Worm (Caenorhabditis elegans) whole organism, L3 larva: ENCODE measurements around the gene srx-64.

Experiments
- aly-2 ChIP-seq: fragments of 150-350 bp; optimal IDR thresholded peaks from 2 replicates; lab custom pipeline; 2014; ENCODE audit warnings: missing biosample characterization, missing genetic modification characterization
- ama-1 ChIP-seq: fragments of 150-350 bp; optimal IDR thresholded peaks from 2 replicates; lab custom pipeline; 2018
- elt-1 ChIP-seq: fragments of 150-350 bp; optimal IDR thresholded peaks from 2 replicates; lab custom pipeline; 2014; ENCODE audit warnings: missing biosample characterization, missing genetic modification characterization
- elt-3 ChIP-seq, 3 experiments: fragments of 150-350 bp in 1 of 3; sonication (generic microtip) in 2 of 3; optimal IDR thresholded peaks; 2 replicates in 2 of 3; 4 replicates in 1 of 3; lab custom pipeline; 2014 to 2017; ENCODE audit warnings: missing biosample characterization in 3 of 3, missing genetic modification characterization in 3 of 3
- nhr-12 ChIP-seq: fragments of 150-350 bp; optimal IDR thresholded peaks from 2 replicates; lab custom pipeline; 2014; ENCODE audit warnings: missing biosample characterization, missing genetic modification characterization
- pqm-1 ChIP-seq: fragments of 150-350 bp; optimal IDR thresholded peaks from 2 replicates; lab custom pipeline; 2017; ENCODE audit warnings: missing biosample characterization, missing genetic modification characterization, inconsistent platforms

ce11 chrV:3970410-3970809 lies 41.2 kb downstream of the srx-64 start, which contains the start of gene cyp-34A9:
- TF ChIP-seq pqm-1, result peak; percentile 71
- no peak for TF ChIP-seq elt-1 (tag; lab: Kevin White, UChicago)
- no peak for TF ChIP-seq nhr-12 (tag; lab: Kevin White, UChicago)
- TF ChIP-seq ama-1, result no peak
- no peak for TF ChIP-seq aly-2
- no peak for TF ChIP-seq elt-3 (tag; optimal IDR thresholded peaks at IDR 0.05; lab: Kevin White, UChicago)
